Fruit fly (Drosophila melanogaster) whole organism, embryonic: Measurements from ENCODE around the gene Gr64a.

Experiments
- Aef1 ChIP-seq: fragments of 200-800 bp; sonication (Bioruptor generic); IDR thresholded peaks from 3 replicates; pipeline ENCODE4 v1.3.6; 2022; ENCODE audit warnings: missing biosample characterization, missing genetic modification characterization
- CG10209 ChIP-seq: fragments of 200-800 bp; sonication (Bioruptor generic); optimal IDR thresholded peaks from 3 replicates; lab custom pipeline; 2017; ENCODE audit warnings: missing biosample characterization, mild to moderate bottlenecking, missing genetic modification characterization, missing genetic modification reagents
- CG10462 ChIP-seq: fragments of 200-800 bp; sonication (Bioruptor generic); optimal IDR thresholded peaks from 2 replicates; lab custom pipeline; 2016; ENCODE audit warnings: missing biosample characterization, missing genetic modification characterization
- CG10979 ChIP-seq: fragments of 200-800 bp; sonication (Bioruptor generic); optimal IDR thresholded peaks from 2 replicates; lab custom pipeline; 2018; ENCODE audit warnings: missing biosample characterization, mild to moderate bottlenecking, missing genetic modification characterization, moderate library complexity
- CG12236 ChIP-seq: fragments of 200-800 bp; sonication (Bioruptor generic); optimal IDR thresholded peaks from 2 replicates; lab custom pipeline; 2016; ENCODE audit warnings: missing biosample characterization, missing genetic modification characterization
- CG13894 ChIP-seq: fragments of 200-800 bp; sonication (Bioruptor generic); optimal IDR thresholded peaks from 3 replicates; lab custom pipeline; 2018; ENCODE audit warnings: missing biosample characterization, mild to moderate bottlenecking, missing genetic modification characterization, moderate library complexity
- CG14667 ChIP-seq: fragments of 200-800 bp; sonication (Bioruptor generic); IDR thresholded peaks from 2 replicates; pipeline ENCODE4 v1.3.6; 2022; ENCODE audit warnings: missing biosample characterization, missing genetic modification characterization
- CG15601 ChIP-seq: fragments of 200-800 bp; sonication (Bioruptor generic); optimal IDR thresholded peaks from 3 replicates; lab custom pipeline; 2019; ENCODE audit warnings: missing biosample characterization, mild to moderate bottlenecking, missing genetic modification characterization, moderate library complexity
- CG1602 ChIP-seq: fragments of 200-800 bp; sonication (Bioruptor generic); optimal IDR thresholded peaks from 3 replicates; lab custom pipeline; 2016; ENCODE audit warnings: missing biosample characterization, missing genetic modification characterization
- CG1603 ChIP-seq: fragments of 200-800 bp; sonication (Bioruptor generic); optimal IDR thresholded peaks from 2 replicates; lab custom pipeline; 2019; ENCODE audit warnings: missing biosample characterization, mild to moderate bottlenecking, missing genetic modification characterization, moderate library complexity
- CG18619 ChIP-seq: fragments of 200-800 bp; sonication (Bioruptor generic); optimal IDR thresholded peaks from 3 replicates; lab custom pipeline; 2017; ENCODE audit warnings: missing biosample characterization, mild to moderate bottlenecking, missing genetic modification characterization
- CG2202 ChIP-seq: fragments of 200-800 bp; sonication (Bioruptor generic); optimal IDR thresholded peaks from 2 replicates; lab custom pipeline; 2018; ENCODE audit warnings: missing biosample characterization, mild to moderate bottlenecking, missing genetic modification characterization
- CG2712 ChIP-seq: fragments of 200-800 bp; optimal IDR thresholded peaks from 3 replicates; lab custom pipeline; 2019; ENCODE audit warnings: missing biosample characterization, mild to moderate bottlenecking, missing genetic modification characterization, moderate library complexity
- CG31441 ChIP-seq: fragments of 200-800 bp; sonication (Bioruptor generic); IDR thresholded peaks from 2 replicates; pipeline ENCODE4 v1.3.6; 2022; ENCODE audit warnings: missing biosample characterization, missing genetic modification characterization
- CG33213 ChIP-seq: fragments of 200-800 bp; sonication (Bioruptor generic); optimal IDR thresholded peaks from 3 replicates; lab custom pipeline; 2016; ENCODE audit warnings: missing biosample characterization, missing genetic modification characterization
- CG4328 ChIP-seq: fragments of 200-800 bp; sonication (Bioruptor generic); optimal IDR thresholded peaks from 3 replicates; lab custom pipeline; 2017; ENCODE audit warnings: missing biosample characterization, missing genetic modification reagents, missing genetic modification characterization
- CG4424 ChIP-seq: fragments of 200-800 bp; sonication (Bioruptor generic); optimal IDR thresholded peaks from 3 replicates; lab custom pipeline; 2016; ENCODE audit warnings: missing biosample characterization, missing genetic modification characterization
- CG4820 ChIP-seq: fragments of 200-800 bp; sonication (Bioruptor generic); optimal IDR thresholded peaks from 3 replicates; lab custom pipeline; 2016; ENCODE audit warnings: missing biosample characterization, missing genetic modification characterization
- CG5245 ChIP-seq: fragments of 200-800 bp; sonication (Bioruptor generic); optimal IDR thresholded peaks from 3 replicates; lab custom pipeline; 2016; ENCODE audit warnings: missing biosample characterization, missing genetic modification characterization
- CG6689 ChIP-seq: fragments of 200-800 bp; sonication (Bioruptor generic); IDR thresholded peaks from 2 replicates; pipeline ENCODE4 v1.3.6; 2022; ENCODE audit warnings: missing biosample characterization, missing genetic modification characterization
- CG6765 ChIP-seq: fragments of 200-800 bp; sonication (Bioruptor generic); optimal IDR thresholded peaks from 3 replicates; lab custom pipeline; 2017; ENCODE audit warnings: missing biosample characterization, mild to moderate bottlenecking, missing genetic modification characterization
- CG6854 ChIP-seq: fragments of 200-800 bp; sonication (Bioruptor generic); optimal IDR thresholded peaks from 3 replicates; lab custom pipeline; 2017; ENCODE audit warnings: missing biosample characterization, mild to moderate bottlenecking, missing genetic modification characterization
- CG8359 ChIP-seq: fragments of 200-800 bp; sonication (Bioruptor generic); optimal IDR thresholded peaks from 2 replicates; lab custom pipeline; 2017; ENCODE audit warnings: missing biosample characterization, mild to moderate bottlenecking, missing genetic modification characterization, borderline replicate concordance
- CG8388 ChIP-seq: fragments of 200-800 bp; sonication (Bioruptor generic); optimal IDR thresholded peaks from 2 replicates; lab custom pipeline; 2019; ENCODE audit warnings: missing biosample characterization, mild to moderate bottlenecking, missing genetic modification characterization, moderate library complexity
- Chrac-16 ChIP-seq: fragments of 200-800 bp; sonication (Bioruptor generic); optimal IDR thresholded peaks from 3 replicates; lab custom pipeline; 2016; ENCODE audit warnings: missing biosample characterization, missing genetic modification characterization
- Deaf1 ChIP-seq: fragments of 200-800 bp; optimal IDR thresholded peaks from 3 replicates; lab custom pipeline; 2019; ENCODE audit warnings: missing biosample characterization, mild to moderate bottlenecking, missing genetic modification characterization, moderate library complexity
- Fer2 ChIP-seq: fragments of 200-800 bp; sonication (Bioruptor generic); optimal IDR thresholded peaks from 2 replicates; lab custom pipeline; 2018; ENCODE audit warnings: missing biosample characterization, mild to moderate bottlenecking, missing genetic modification characterization, moderate library complexity
- Hr3 ChIP-seq: fragments of 200-800 bp; sonication (Bioruptor generic); optimal IDR thresholded peaks from 3 replicates; lab custom pipeline; 2016; ENCODE audit warnings: missing biosample characterization, missing genetic modification characterization
- PHDP ChIP-seq: fragments of 200-800 bp; sonication (Bioruptor generic); optimal IDR thresholded peaks from 3 replicates; lab custom pipeline; 2018; ENCODE audit warnings: missing biosample characterization, mild to moderate bottlenecking, missing genetic modification characterization, moderate library complexity
- Side ChIP-seq: fragments of 200-800 bp; sonication (Bioruptor generic); optimal IDR thresholded peaks from 2 replicates; lab custom pipeline; 2016; ENCODE audit warnings: missing biosample characterization, missing genetic modification characterization
- Ssrp ChIP-seq: fragments of 200-800 bp; sonication (Bioruptor generic); optimal IDR thresholded peaks from 2 replicates; lab custom pipeline; 2018; ENCODE audit warnings: missing biosample characterization, mild to moderate bottlenecking, missing genetic modification characterization, moderate library complexity
- Xrp1 ChIP-seq: fragments of 200-800 bp; sonication (Bioruptor generic); IDR thresholded peaks from 2 replicates; pipeline ENCODE4 v1.3.6; 2022; ENCODE audit warnings: missing biosample characterization, missing genetic modification characterization
- ac ChIP-seq: fragments of 200-800 bp; sonication (Bioruptor generic); optimal IDR thresholded peaks from 3 replicates; lab custom pipeline; 2017; ENCODE audit warnings: missing biosample characterization, mild to moderate bottlenecking, missing genetic modification characterization
- bsh ChIP-seq, 2 experiments: fragments of 200-800 bp; sonication (Bioruptor generic); optimal IDR thresholded peaks; 2 replicates each; lab custom pipeline; 2017 to 2018; ENCODE audit warnings: mild to moderate bottlenecking in 2 of 2, missing biosample characterization in 2 of 2, missing genetic modification characterization in 2 of 2, moderate library complexity in 1 of 2
- crol ChIP-seq: fragments of 200-800 bp; sonication (Bioruptor generic); IDR thresholded peaks from 2 replicates; pipeline ENCODE4 v1.3.6; 2022; ENCODE audit warnings: missing biosample characterization, missing genetic modification characterization
- fd102C ChIP-seq: fragments of 200-800 bp; sonication (Bioruptor generic); optimal IDR thresholded peaks from 2 replicates; lab custom pipeline; 2018; ENCODE audit warnings: missing biosample characterization, mild to moderate bottlenecking, missing genetic modification characterization, moderate library complexity
- grau ChIP-seq: fragments of 200-800 bp; optimal IDR thresholded peaks from 3 replicates; lab custom pipeline; 2019; ENCODE audit warnings: missing biosample characterization, mild to moderate bottlenecking, missing genetic modification characterization, moderate library complexity
- jumu ChIP-seq: fragments of 200-800 bp; sonication (Bioruptor generic); optimal IDR thresholded peaks from 3 replicates; lab custom pipeline; 2016; ENCODE audit warnings: missing biosample characterization, missing genetic modification characterization
- nmo ChIP-seq: fragments of 200-800 bp; sonication (Bioruptor generic); optimal IDR thresholded peaks from 2 replicates; lab custom pipeline; 2018; ENCODE audit warnings: missing biosample characterization, mild to moderate bottlenecking, missing genetic modification characterization, moderate library complexity
- onecut ChIP-seq: fragments of 200-800 bp; sonication (Bioruptor generic); IDR thresholded peaks from 2 replicates; pipeline ENCODE4 v1.3.6; 2022; ENCODE audit warnings: missing biosample characterization, missing genetic modification characterization
- prd ChIP-seq, 3 experiments: fragments of >200 bp in 2 of 3; fragments of 200-800 bp in 1 of 3; sonication (Bioruptor generic) in 1 of 3; optimal IDR thresholded peaks in 2 of 3; IDR thresholded peaks in 1 of 3; 2 replicates in 2 of 3; 3 replicates in 1 of 3; pipeline versions ENCODE4 v1.3.6 to Lab custom; 2017 to 2022; ENCODE audit warnings: missing biosample characterization in 1 of 3, missing genetic modification characterization in 1 of 3
- sc ChIP-seq, 3 experiments: fragments of >200 bp in 2 of 3; fragments of 200-800 bp in 1 of 3; sonication (Bioruptor generic) in 1 of 3; optimal IDR thresholded peaks; 2 replicates in 2 of 3; 3 replicates in 1 of 3; lab custom pipeline; 2017; ENCODE audit warnings: mild to moderate bottlenecking in 1 of 3, missing biosample characterization in 1 of 3, missing genetic modification characterization in 1 of 3, missing genetic modification reagents in 1 of 3
- sens ChIP-seq: fragments of 200-800 bp; sonication (Bioruptor generic); peaks from one replicate; lab custom pipeline; 2016; ENCODE audit warnings: missing biosample characterization, missing genetic modification characterization
- shn ChIP-seq: fragments of 200-800 bp; sonication (Bioruptor generic); optimal IDR thresholded peaks from 3 replicates; lab custom pipeline; 2016; ENCODE audit warnings: missing biosample characterization, missing genetic modification characterization
- sob ChIP-seq: fragments of 200-800 bp; sonication (Bioruptor generic); IDR thresholded peaks from 2 replicates; pipeline ENCODE4 v1.3.6; 2022; ENCODE audit warnings: missing biosample characterization, missing genetic modification characterization
- tll ChIP-seq, 2 experiments: fragments of 200-800 bp in 1 of 2; fragments of >200 bp in 1 of 2; sonication (Bioruptor generic) in 1 of 2; optimal IDR thresholded peaks; 2 replicates each; lab custom pipeline; 2017 to 2019; ENCODE audit warnings: missing biosample characterization in 2 of 2, missing genetic modification characterization in 2 of 2, mild to moderate bottlenecking in 1 of 2, moderate library complexity in 1 of 2
- twi ChIP-seq: fragments of 200-800 bp; optimal IDR thresholded peaks from 2 replicates; lab custom pipeline; 2019; ENCODE audit warnings: missing biosample characterization, mild to moderate bottlenecking, missing genetic modification characterization, moderate library complexity
- zf30C ChIP-seq: fragments of 200-800 bp; sonication (Bioruptor generic); optimal IDR thresholded peaks from 3 replicates; lab custom pipeline; 2018; ENCODE audit warnings: missing biosample characterization, mild to moderate bottlenecking, missing genetic modification characterization

Gene Gr64a

dm6 chr3L:3977622-3978355, 48.8 kb upstream of the Gr64a start (continued):
- no peak for TF ChIP-seq CG8359 (GFP tag; lab: Kevin White, UChicago)
- TF ChIP-seq Aef1 (GFP tag; lab: Robert Waterston, UW) = no peak
- TF ChIP-seq sc (optimal IDR thresholded peaks at IDR 0.05; lab: Kevin White, UChicago) = no peak
- TF ChIP-seq sc (GFP tag; optimal IDR thresholded peaks at IDR 0.05; lab: Kevin White, UChicago) = peak; percentile 22
- TF ChIP-seq zf30C = peak; percentile 93
- TF ChIP-seq crol (GFP tag; lab: Robert Waterston, UW) = peak; percentile 71
- TF ChIP-seq CG14667 (GFP tag; lab: Robert Waterston, UW) = no peak
- no peak for TF ChIP-seq Side (GFP tag; lab: Kevin White, UChicago)
- no peak for TF ChIP-seq Fer2 (tag; lab: Kevin White, UChicago)
- TF ChIP-seq CG13894 (tag; lab: Kevin White, UChicago) = no peak
- no peak for TF ChIP-seq CG10462
- no peak for TF ChIP-seq CG12236 (GFP tag; lab: Kevin White, UChicago)
- peak; percentile 26 for TF ChIP-seq Chrac-16 (GFP tag; lab: Kevin White, UChicago)
- no peak for TF ChIP-seq onecut
- no peak for TF ChIP-seq CG6854 (GFP tag; lab: Kevin White, UChicago)
- TF ChIP-seq CG4424 (GFP tag; lab: Kevin White, UChicago) = peak; percentile 51
- peak; percentile 29 for TF ChIP-seq CG15601
- peak; percentile 85 for TF ChIP-seq sens (GFP tag; lab: Kevin White, UChicago)
- no peak for TF ChIP-seq CG4328 (GFP tag; lab: Kevin White, UChicago)
- TF ChIP-seq CG5245 = peak; percentile 5
- TF ChIP-seq jumu (GFP tag; lab: Kevin White, UChicago) = no peak
- peak; percentile 9 for TF ChIP-seq CG10209 (GFP tag; lab: Kevin White, UChicago)
- TF ChIP-seq Ssrp (tag; lab: Kevin White, UChicago) = peak; percentile 39
- TF ChIP-seq CG33213 (GFP tag; lab: Kevin White, UChicago) = no peak
- peak; percentile 40 for TF ChIP-seq ac (GFP tag; lab: Kevin White, UChicago)
- TF ChIP-seq grau (tag; lab: Kevin White, UChicago) = peak; percentile 38
- TF ChIP-seq shn = no peak
- TF ChIP-seq CG8388 (GFP tag; lab: Kevin White, UChicago) = peak; percentile 33
- peak; percentile 16 for TF ChIP-seq CG1603 (tag; lab: Kevin White, UChicago)
- peak; percentile 2 for TF ChIP-seq twi (tag; lab: Kevin White, UChicago)
- peak; percentile 5 for TF ChIP-seq CG1602 (GFP tag; lab: Kevin White, UChicago)
- TF ChIP-seq CG6689 = 0 out of 2 replicates have a peak, but pooled peaks have one; percentile 20
- TF ChIP-seq CG4820 (GFP tag; lab: Kevin White, UChicago) = peak; percentile 12
- peak; percentile 78 for TF ChIP-seq CG2712 (tag; lab: Kevin White, UChicago)
- TF ChIP-seq Xrp1 (GFP tag; lab: Robert Waterston, UW) = peak; percentile 64
- TF ChIP-seq Deaf1 (tag; lab: Kevin White, UChicago) = no peak
- TF ChIP-seq Hr3 (GFP tag; lab: Kevin White, UChicago) = no peak
- peak; percentile 57 for TF ChIP-seq nmo (GFP tag; lab: Kevin White, UChicago)
- TF ChIP-seq CG31441 = peak; percentile 56; the same call in 1 of the 2 replicates
- TF ChIP-seq tll (GFP tag; optimal IDR thresholded peaks at IDR 0.05; lab: Kevin White, UChicago) = peak in 1 of 2 experiments; percentile 54
- peak in 1 of 2 experiments; percentile 51 for TF ChIP-seq bsh (GFP tag; optimal IDR thresholded peaks at IDR 0.05; lab: Kevin White, UChicago)
- no peak for TF ChIP-seq prd (optimal IDR thresholded peaks at IDR 0.05; lab: Kevin White, UChicago)
- peak; percentile 77 for TF ChIP-seq prd (GFP tag; IDR thresholded peaks at IDR 0.05; lab: Robert Waterston, UW)
- no peak for TF ChIP-seq PHDP (tag; lab: Kevin White, UChicago)
- TF ChIP-seq sob (GFP tag; lab: Robert Waterston, UW) = no peak
- no peak for TF ChIP-seq CG18619 (GFP tag; lab: Kevin White, UChicago)
- TF ChIP-seq CG10979 (tag; lab: Kevin White, UChicago) = peak; percentile 76
- peak; percentile 38 for TF ChIP-seq CG2202 (tag; lab: Kevin White, UChicago)
- no peak for TF ChIP-seq CG6765 (GFP tag; lab: Kevin White, UChicago)
- TF ChIP-seq fd102C (GFP tag; lab: Kevin White, UChicago) = peak; percentile 39
